Fruit fly (Drosophila melanogaster): Measurements from ENCODE around the gene CG6996.

CG6996 gene

dm6 chr3L:20185206-20185868, 22.0 kb upstream of the CG6996 start (continued):
- peak; percentile 71 for TF ChIP-seq nmo (GFP tag; optimal IDR thresholded peaks at IDR 0.05)
- peak in 1 of 2 experiments; percentile 32 for TF ChIP-seq Pdp1 (GFP tag; optimal IDR thresholded peaks at IDR 0.05)
- no peak for TF ChIP-seq sc (optimal IDR thresholded peaks at IDR 0.05)
- peak; percentile 4 for TF ChIP-seq sc (GFP tag; optimal IDR thresholded peaks at IDR 0.05)
- TF ChIP-seq CG12744 (GFP tag; optimal IDR thresholded peaks at IDR 0.05): no peak
- TF ChIP-seq E2f1 (GFP tag; IDR thresholded peaks at IDR 0.05): no peak
- TF ChIP-seq CG17802 (tag; optimal IDR thresholded peaks at IDR 0.05): no peak
- TF ChIP-seq h (optimal IDR thresholded peaks at IDR 0.05): no peak
- TF ChIP-seq CG16813 (GFP tag; IDR thresholded peaks at IDR 0.05; ENCODE audit: partially characterized antibody): no peak
- no peak for TF ChIP-seq CG10274 (GFP tag; optimal IDR thresholded peaks at IDR 0.05)
- peak; percentile 60; the same call in 1 of the 2 replicates for TF ChIP-seq CG11696 (GFP tag; IDR thresholded peaks at IDR 0.05)
- TF ChIP-seq CG7839 (tag; optimal IDR thresholded peaks at IDR 0.05): peak; percentile 75
- no peak for TF ChIP-seq jing (GFP tag; optimal IDR thresholded peaks at IDR 0.05)
- TF ChIP-seq nom (GFP tag; optimal IDR thresholded peaks at IDR 0.05): no peak
- TF ChIP-seq CG2129 (GFP tag; IDR thresholded peaks at IDR 0.05; ENCODE audit: partially characterized antibody): no peak
- TF ChIP-seq ems (GFP tag; optimal IDR thresholded peaks at IDR 0.05): peak; percentile 69
- no peak for TF ChIP-seq Opbp (GFP tag; IDR thresholded peaks at IDR 0.05; ENCODE audit: partially characterized antibody)
- TF ChIP-seq Eip74EF (GFP tag; optimal IDR thresholded peaks at IDR 0.05): peak in 1 of 2 experiments; percentile 37
- no peak for TF ChIP-seq CG34376 (GFP tag; optimal IDR thresholded peaks at IDR 0.05)
- no peak; the same call in 1 of the 2 replicates for TF ChIP-seq Ravus (GFP tag; IDR thresholded peaks at IDR 0.05)
- no peak for TF ChIP-seq onecut (GFP tag; IDR thresholded peaks at IDR 0.05)
- TF ChIP-seq CG18619 (GFP tag; optimal IDR thresholded peaks at IDR 0.05): peak; percentile 82
- TF ChIP-seq oc (tag; optimal IDR thresholded peaks at IDR 0.05): no peak
- no peak for TF ChIP-seq al (GFP tag; IDR thresholded peaks at IDR 0.05)
- no peak for TF ChIP-seq CkIIα-i1 (GFP tag; IDR thresholded peaks at IDR 0.05)
- TF ChIP-seq nerfin-1 (tag; optimal IDR thresholded peaks at IDR 0.05): no peak
- peak; percentile 61 for TF ChIP-seq Atf6 (GFP tag; IDR thresholded peaks at IDR 0.05)
- no peak for TF ChIP-seq CG10959 (GFP tag; IDR thresholded peaks at IDR 0.05)
- peak; percentile 82 for TF ChIP-seq grau (tag; optimal IDR thresholded peaks at IDR 0.05)
- no peak for TF ChIP-seq CG31388 (GFP tag; optimal IDR thresholded peaks at IDR 0.05)
- TF ChIP-seq eve (GFP tag; optimal IDR thresholded peaks at IDR 0.05): peak in 1 of 2 experiments; percentile 81
- peak; percentile 75 for TF ChIP-seq CG13775 (GFP tag; optimal IDR thresholded peaks at IDR 0.05)
- peak; percentile 26 for TF ChIP-seq CG8359 (GFP tag; optimal IDR thresholded peaks at IDR 0.05; ENCODE audit: borderline replicate concordance)
- peak; percentile 20; the same call in 1 of the 3 replicates for TF ChIP-seq Optix (GFP tag; IDR thresholded peaks at IDR 0.05)
- no peak for TF ChIP-seq CG6175 (GFP tag; IDR thresholded peaks at IDR 0.05)
- TF ChIP-seq CG33213 (GFP tag; optimal IDR thresholded peaks at IDR 0.05): peak; percentile 7
- TF ChIP-seq p53 (GFP tag; optimal IDR thresholded peaks at IDR 0.05): no peak
- no peak for TF ChIP-seq MTF-1 (GFP tag; optimal IDR thresholded peaks at IDR 0.05; ENCODE audit: borderline replicate concordance)
- no peak for TF ChIP-seq hbn (GFP tag; IDR thresholded peaks at IDR 0.05; ENCODE audit: partially characterized antibody)
- no peak for TF ChIP-seq dati (GFP tag; IDR thresholded peaks at IDR 0.05)
- peak; percentile 58 for TF ChIP-seq CG14014 (GFP tag; IDR thresholded peaks at IDR 0.05)
- no peak for TF ChIP-seq fru (optimal IDR thresholded peaks at IDR 0.05)
- TF ChIP-seq rib (GFP tag; IDR thresholded peaks at IDR 0.05): no peak
- no peak for TF ChIP-seq fd64A (GFP tag; optimal IDR thresholded peaks at IDR 0.05)
- TF ChIP-seq emc (GFP tag; optimal IDR thresholded peaks at IDR 0.05): no peak
- no peak for TF ChIP-seq Lim3 (GFP tag; IDR thresholded peaks at IDR 0.05)
- TF ChIP-seq sens-2 (GFP tag; IDR thresholded peaks at IDR 0.05): no peak
- no peak for TF ChIP-seq ERR (GFP tag; optimal IDR thresholded peaks at IDR 0.05)
- peak; percentile 63 for TF ChIP-seq PHDP (tag; optimal IDR thresholded peaks at IDR 0.05)
- TF ChIP-seq CG6813 (GFP tag; optimal IDR thresholded peaks at IDR 0.05): no peak

All from whole organism, embryonic.